Fruit fly (Drosophila melanogaster) whole organism, pupa: ENCODE measurements around the gene zuc.

Experiments used
- CG14655 ChIP-seq: fragments of 200-800 bp; sonication (Bioruptor generic); optimal IDR thresholded peaks from 3 replicates; lab custom pipeline; 2017; ENCODE audit warnings: mild to moderate bottlenecking, missing biosample characterization, missing genetic modification reagents, missing genetic modification characterization
- Pif1A ChIP-seq: fragments of 200-800 bp; sonication (Bioruptor generic); optimal IDR thresholded peaks from 3 replicates; lab custom pipeline; 2016; ENCODE audit warnings: missing biosample characterization, missing genetic modification characterization
- Snoo ChIP-seq: fragments of 200-800 bp; sonication (Bioruptor generic); optimal IDR thresholded peaks from 3 replicates; lab custom pipeline; 2017; ENCODE audit warnings: missing biosample characterization, mild to moderate bottlenecking, missing genetic modification characterization, inconsistent platforms

DNA sequence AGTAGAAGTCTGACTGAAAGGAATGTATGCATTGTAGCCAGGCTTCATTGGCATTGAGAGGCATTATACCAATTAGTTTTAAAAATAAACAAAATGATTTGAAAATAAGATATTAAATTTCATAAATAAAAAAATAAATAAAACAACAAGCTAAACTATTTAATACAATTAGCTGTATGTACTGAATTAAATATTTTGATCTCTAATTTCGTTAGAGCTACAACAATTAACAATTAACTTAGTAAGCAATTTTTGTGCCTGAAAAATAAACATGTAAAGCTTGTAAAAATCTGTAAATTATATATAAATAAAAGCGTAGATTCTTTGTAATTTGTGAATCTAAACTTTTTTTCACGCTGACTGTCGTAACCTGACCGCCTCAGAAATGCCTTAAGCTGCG is 18.2 kb upstream of the zuc start, which contains the start of gene Rh5:
- no peak for TF ChIP-seq CG14655 (GFP tag; lab: Kevin White, UChicago)
- TF ChIP-seq Pif1A (GFP tag; lab: Kevin White, UChicago) = no peak
- TF ChIP-seq Snoo (tag; lab: Kevin White, UChicago) = no peak
